Fruit fly (Drosophila melanogaster): ENCODE results near the gene His4r.

The His4r gene

DNA sequence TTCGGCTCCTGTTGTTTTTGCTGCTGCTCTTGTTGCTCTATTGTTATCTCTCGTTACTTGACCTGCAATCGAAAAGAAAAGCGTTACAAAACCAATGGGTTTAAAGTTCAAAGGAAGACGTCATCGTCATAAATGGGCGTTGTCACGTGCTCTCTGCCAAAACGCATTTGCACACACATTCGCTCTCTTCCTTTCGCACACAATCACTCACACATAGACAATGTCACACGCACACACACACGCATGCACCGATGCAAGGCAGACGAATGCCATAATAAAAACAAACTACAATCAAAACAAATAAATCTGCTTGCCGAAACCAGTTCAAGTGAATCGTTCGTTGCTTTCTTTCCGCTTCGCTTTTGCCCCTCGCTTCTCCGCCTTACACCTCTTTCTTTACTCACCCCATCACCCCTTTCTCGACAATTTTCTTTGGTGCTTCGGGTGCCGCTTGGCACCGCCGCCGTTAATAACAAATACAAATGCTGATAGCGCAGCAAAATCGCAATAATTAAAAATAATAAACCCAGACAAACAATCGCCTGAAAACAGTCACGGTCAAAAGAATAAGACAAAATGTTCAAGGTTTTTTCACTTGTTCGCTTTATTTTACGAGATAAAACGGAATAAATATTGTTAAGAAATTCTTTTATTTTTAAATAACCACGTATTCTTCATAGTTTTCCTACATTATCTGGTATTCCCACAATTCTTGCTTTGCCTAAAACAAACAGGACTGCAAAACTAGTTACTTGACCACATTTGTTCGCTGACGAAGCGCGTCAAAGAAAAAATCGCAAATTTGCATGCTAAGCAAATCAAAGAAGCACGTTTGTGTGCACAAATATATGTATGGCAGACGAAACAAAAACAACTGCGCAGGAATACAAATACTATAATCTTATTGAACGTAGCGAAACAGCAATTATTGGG, 24.0 kb downstream of the His4r start (continued):
- TF ChIP-seq stwl (tag; optimal IDR thresholded peaks at IDR 0.05) (no peak), CG18011 (GFP tag; optimal IDR thresholded peaks at IDR 0.05) (peak; percentile 35), shn (GFP tag; optimal IDR thresholded peaks at IDR 0.05) (no peak), ATbp (GFP tag; optimal IDR thresholded peaks at IDR 0.05) (peak; percentile 3), btn (GFP tag; optimal IDR thresholded peaks at IDR 0.05) (no peak), tna (GFP tag; IDR thresholded peaks at IDR 0.05; ENCODE audit: partially characterized antibody) (no peak), Myb (GFP tag; optimal IDR thresholded peaks at IDR 0.05) (no peak), D19B (GFP tag; optimal IDR thresholded peaks at IDR 0.05) (no peak), dan (GFP tag; IDR thresholded peaks at IDR 0.05) (no peak), chif (GFP tag; optimal IDR thresholded peaks at IDR 0.05) (peak; percentile 8 to 27), CG7357 (GFP tag; IDR thresholded peaks at IDR 0.05) (no peak), CG3838 (GFP tag; optimal IDR thresholded peaks at IDR 0.05) (no peak), Camta (GFP tag; optimal IDR thresholded peaks at IDR 0.05) (no peak), usp (GFP tag; optimal IDR thresholded peaks at IDR 0.05) (no peak), CG6654 (GFP tag; optimal IDR thresholded peaks at IDR 0.05) (no peak), CG9932 (GFP tag; IDR thresholded peaks at IDR 0.05) (no peak), Nf-YC (tag; optimal IDR thresholded peaks at IDR 0.05) (no peak), CG3995 (GFP tag; optimal IDR thresholded peaks at IDR 0.05) (peak; percentile 9), E2f1 (GFP tag; IDR thresholded peaks at IDR 0.05) (no peak), CG12219 (GFP tag; optimal IDR thresholded peaks at IDR 0.05) (no peak), stc (GFP tag; IDR thresholded peaks at IDR 0.05) (no peak), dpn (GFP tag; optimal IDR thresholded peaks at IDR 0.05) (peak in 1 of 2 experiments; percentile 21), Aef1 (GFP tag; IDR thresholded peaks at IDR 0.05) (no peak), CG9876 (GFP tag; optimal IDR thresholded peaks at IDR 0.05) (no peak), CG10321 (GFP tag; IDR thresholded peaks at IDR 0.05) (no peak), otp (GFP tag; IDR thresholded peaks at IDR 0.05) (no peak), CG1233 (GFP tag; optimal IDR thresholded peaks at IDR 0.05) (no peak), CG2875 (GFP tag; optimal IDR thresholded peaks at IDR 0.05) (peak; percentile 11), ase (GFP tag; IDR thresholded peaks at IDR 0.05) (no peak), repo (GFP tag; optimal IDR thresholded peaks at IDR 0.05) (no peak), CG1602 (GFP tag; optimal IDR thresholded peaks at IDR 0.05) (no peak), pros (GFP tag; optimal IDR thresholded peaks at IDR 0.05) (peak; percentile 32), CG6272 (GFP tag; IDR thresholded peaks at IDR 0.05) (no peak), CG13775 (GFP tag; optimal IDR thresholded peaks at IDR 0.05) (peak; percentile 11), ind (GFP tag; optimal IDR thresholded peaks at IDR 0.05) (no peak), ken (GFP tag; IDR thresholded peaks at IDR 0.05) (0 out of 3 replicates have a peak, but pooled peaks have one; percentile 13), hbn (GFP tag; IDR thresholded peaks at IDR 0.05; ENCODE audit: partially characterized antibody) (no peak), fd3F (GFP tag; optimal IDR thresholded peaks at IDR 0.05) (no peak), fru (optimal IDR thresholded peaks at IDR 0.05) (no peak), Mrtf (GFP tag; IDR thresholded peaks at IDR 0.05) (no peak), knrl (GFP tag; IDR thresholded peaks at IDR 0.05; ENCODE audit: partially characterized antibody) (no peak), Abd-B (GFP tag; optimal IDR thresholded peaks at IDR 0.05) (no peak), D (optimal IDR thresholded peaks at IDR 0.05) (no peak), D (GFP tag; optimal IDR thresholded peaks at IDR 0.05) (no peak), CG18599 (GFP tag; optimal IDR thresholded peaks at IDR 0.05) (no peak), zfh1 (GFP tag; IDR thresholded peaks at IDR 0.05) (no peak), Vsx1 (GFP tag; optimal IDR thresholded peaks at IDR 0.05) (no peak), Opbp (GFP tag; IDR thresholded peaks at IDR 0.05; ENCODE audit: partially characterized antibody) (no peak), Kr (GFP tag; optimal IDR thresholded peaks at IDR 0.05) (peak; percentile 37), CG11398 (GFP tag; optimal IDR thresholded peaks at IDR 0.05) (no peak)
